Worm (Caenorhabditis elegans) whole organism, midembryonic: ENCODE measurements around the gene BE10.3.

Experiments used
- T22C8.4 ChIP-seq: fragments of 200-800 bp; sonication (Bioruptor generic); IDR thresholded peaks from 2 replicates; pipeline ENCODE4 v1.3.6; 2022; ENCODE audit warnings: missing genetic modification characterization, missing compliant biosample characterization
- cog-1 ChIP-seq: sonication (generic microtip); optimal IDR thresholded peaks from 2 replicates; lab custom pipeline; 2016; ENCODE audit warnings: missing genetic modification characterization, missing compliant biosample characterization
- med-1 ChIP-seq: sonication (generic microtip); optimal IDR thresholded peaks from 2 replicates; lab custom pipeline; 2017; ENCODE audit warnings: missing genetic modification characterization, mild to moderate bottlenecking, missing compliant biosample characterization, antibody characterized with exemption, missing genetic modification reagents; ENCODE audit not compliant: insufficient read depth
- ref-1 ChIP-seq: fragments of 200-800 bp; sonication (Bioruptor generic); conservative IDR thresholded peaks from 2 replicates; pipeline ENCODE4 v1.3.6; 2022; ENCODE audit warnings: missing genetic modification reagents, missing genetic modification characterization, missing compliant biosample characterization
- tab-1 ChIP-seq: fragments of 200-800 bp; sonication (Bioruptor generic); IDR thresholded peaks from 2 replicates; pipeline ENCODE4 v1.3.6; 2022; ENCODE audit warnings: missing genetic modification characterization, missing compliant biosample characterization
- ztf-29 ChIP-seq: fragments of 200-800 bp; sonication (Bioruptor generic); IDR thresholded peaks from 2 replicates; pipeline ENCODE4 v1.3.6; 2022; ENCODE audit warnings: missing genetic modification reagents, missing genetic modification characterization, missing compliant biosample characterization

- TF ChIP-seq ref-1 (GFP tag; lab: Robert Waterston, UW) (no peak), ztf-29 (GFP tag; lab: Robert Waterston, UW) (no peak), cog-1 (no peak), tab-1 (GFP tag; lab: Robert Waterston, UW) (no peak), med-1 (GFP tag; lab: Kevin White, UChicago) (no peak), T22C8.4 (GFP tag; lab: Robert Waterston, UW) (no peak)
These were observed 1.1 kb upstream of the BE10.3 start, which contains the start of gene BE10.5 for ce11 chrIII:12806712-12807111.
